Fruit fly (Drosophila melanogaster) whole organism, embryonic: Measurements from ENCODE around the gene woc.

ENCODE experiments used
- Antp ChIP-seq: fragments of 200-800 bp; sonication (Bioruptor generic); optimal IDR thresholded peaks from 3 replicates; lab custom pipeline; 2016; ENCODE audit warnings: missing biosample characterization, missing genetic modification characterization
- BEAF-32 ChIP-seq: fragments of 200-800 bp; sonication (Bioruptor generic); optimal IDR thresholded peaks from 3 replicates; lab custom pipeline; 2017; ENCODE audit warnings: missing biosample characterization, missing genetic modification characterization, mild to moderate bottlenecking, moderate library complexity, missing genetic modification reagents
- CG1024 ChIP-seq: fragments of 200-800 bp; sonication (Bioruptor generic); IDR thresholded peaks from 2 replicates; pipeline ENCODE4 v1.3.6; 2022; ENCODE audit warnings: missing biosample characterization, missing genetic modification characterization
- CG10366 ChIP-seq: fragments of 200-800 bp; sonication (Bioruptor generic); IDR thresholded peaks from 2 replicates; pipeline ENCODE4 v1.3.6; 2022; ENCODE audit warnings: missing biosample characterization, missing genetic modification characterization
- CG11456 ChIP-seq: fragments of 200-800 bp; sonication (Bioruptor generic); IDR thresholded peaks from 3 replicates; pipeline ENCODE4 v1.3.6; 2022; ENCODE audit warnings: missing biosample characterization, missing genetic modification characterization
- CG12219 ChIP-seq: fragments of 200-800 bp; sonication (Bioruptor generic); optimal IDR thresholded peaks from 3 replicates; lab custom pipeline; 2018; ENCODE audit warnings: missing biosample characterization, mild to moderate bottlenecking, missing genetic modification characterization
- CG12391 ChIP-seq: fragments of 200-800 bp; sonication (Bioruptor generic); optimal IDR thresholded peaks from 3 replicates; lab custom pipeline; 2018; ENCODE audit warnings: missing biosample characterization, mild to moderate bottlenecking, missing genetic modification characterization, moderate library complexity
- CG15011 ChIP-seq: fragments of 200-800 bp; sonication (Bioruptor generic); optimal IDR thresholded peaks from 3 replicates; lab custom pipeline; 2018; ENCODE audit warnings: missing biosample characterization, mild to moderate bottlenecking, missing genetic modification characterization
- CG16813 ChIP-seq: fragments of 200-800 bp; sonication (Bioruptor generic); IDR thresholded peaks from 3 replicates; pipeline ENCODE4 v1.3.6; 2022; ENCODE audit warnings: missing biosample characterization, missing genetic modification characterization; ENCODE audit not compliant: partially characterized antibody
- CG17385 ChIP-seq: fragments of 200-800 bp; sonication (Bioruptor generic); optimal IDR thresholded peaks from 3 replicates; lab custom pipeline; 2018; ENCODE audit warnings: missing biosample characterization, mild to moderate bottlenecking, missing genetic modification characterization
- CG18262 ChIP-seq: fragments of 200-800 bp; optimal IDR thresholded peaks from 3 replicates; lab custom pipeline; 2019; ENCODE audit warnings: missing biosample characterization, mild to moderate bottlenecking, missing genetic modification characterization, moderate library complexity
- CG30431 ChIP-seq: fragments of 200-800 bp; sonication (Bioruptor generic); optimal IDR thresholded peaks from 2 replicates; lab custom pipeline; 2017; ENCODE audit warnings: missing biosample characterization, missing genetic modification characterization
- CG33557 ChIP-seq: fragments of 200-800 bp; sonication (Bioruptor generic); optimal IDR thresholded peaks from 2 replicates; lab custom pipeline; 2019; ENCODE audit warnings: missing biosample characterization, mild to moderate bottlenecking, missing genetic modification characterization, moderate library complexity
- CG3995 ChIP-seq: fragments of 200-800 bp; sonication (Bioruptor generic); optimal IDR thresholded peaks from 3 replicates; lab custom pipeline; 2016; ENCODE audit warnings: missing biosample characterization, missing genetic modification characterization
- CG4424 ChIP-seq: fragments of 200-800 bp; sonication (Bioruptor generic); optimal IDR thresholded peaks from 3 replicates; lab custom pipeline; 2016; ENCODE audit warnings: missing biosample characterization, missing genetic modification characterization
- CG4820 ChIP-seq: fragments of 200-800 bp; sonication (Bioruptor generic); optimal IDR thresholded peaks from 3 replicates; lab custom pipeline; 2016; ENCODE audit warnings: missing biosample characterization, missing genetic modification characterization
- CG5180 ChIP-seq: fragments of 200-800 bp; sonication (Bioruptor generic); optimal IDR thresholded peaks from 3 replicates; lab custom pipeline; 2017; ENCODE audit warnings: missing biosample characterization, missing genetic modification characterization, mild to moderate bottlenecking, moderate library complexity, missing genetic modification reagents
- CG6175 ChIP-seq: fragments of 200-800 bp; sonication (Bioruptor generic); IDR thresholded peaks from 3 replicates; pipeline ENCODE4 v1.3.6; 2022; ENCODE audit warnings: missing biosample characterization, missing genetic modification characterization
- CG6689 ChIP-seq: fragments of 200-800 bp; sonication (Bioruptor generic); IDR thresholded peaks from 2 replicates; pipeline ENCODE4 v1.3.6; 2022; ENCODE audit warnings: missing biosample characterization, missing genetic modification characterization
- CG6791 ChIP-seq: fragments of 200-800 bp; sonication (Bioruptor generic); IDR thresholded peaks from 3 replicates; pipeline ENCODE4 v1.3.6; 2022; ENCODE audit warnings: missing biosample characterization, missing genetic modification characterization; ENCODE audit not compliant: partially characterized antibody
- CG7271 ChIP-seq: fragments of 200-800 bp; sonication (Bioruptor generic); optimal IDR thresholded peaks from 2 replicates; lab custom pipeline; 2018; ENCODE audit warnings: missing biosample characterization, mild to moderate bottlenecking, missing genetic modification characterization, moderate library complexity
- CG7357 ChIP-seq: fragments of 200-800 bp; sonication (Bioruptor generic); IDR thresholded peaks from 3 replicates; pipeline ENCODE4 v1.3.6; 2022; ENCODE audit warnings: missing biosample characterization, missing genetic modification characterization
- CG8388 ChIP-seq: fragments of 200-800 bp; sonication (Bioruptor generic); optimal IDR thresholded peaks from 2 replicates; lab custom pipeline; 2019; ENCODE audit warnings: missing biosample characterization, mild to moderate bottlenecking, missing genetic modification characterization, moderate library complexity
- CG9609 ChIP-seq: fragments of 200-800 bp; sonication (Bioruptor generic); optimal IDR thresholded peaks from 3 replicates; lab custom pipeline; 2016; ENCODE audit warnings: missing biosample characterization, missing genetic modification characterization
- Chrac-16 ChIP-seq: fragments of 200-800 bp; sonication (Bioruptor generic); optimal IDR thresholded peaks from 3 replicates; lab custom pipeline; 2016; ENCODE audit warnings: missing biosample characterization, missing genetic modification characterization
- Dek ChIP-seq: fragments of 200-800 bp; sonication (Bioruptor generic); optimal IDR thresholded peaks from 3 replicates; lab custom pipeline; 2019; ENCODE audit warnings: missing biosample characterization, mild to moderate bottlenecking, missing genetic modification characterization, moderate library complexity
- Dip2 ChIP-seq: fragments of 200-800 bp; sonication (Bioruptor generic); IDR thresholded peaks from 2 replicates; pipeline ENCODE4 v1.3.6; 2022; ENCODE audit warnings: missing biosample characterization, missing genetic modification characterization
- Eip74EF ChIP-seq, 2 experiments: fragments of 200-800 bp in 1 of 2; fragments of >200 bp in 1 of 2; sonication (Bioruptor generic) in 1 of 2; optimal IDR thresholded peaks; 2 replicates each; lab custom pipeline; 2017 to 2019; ENCODE audit warnings: missing biosample characterization in 2 of 2, missing genetic modification characterization in 2 of 2, mild to moderate bottlenecking in 1 of 2, moderate library complexity in 1 of 2
- HLH3B ChIP-seq: fragments of 200-800 bp; sonication (Bioruptor generic); IDR thresholded peaks from 2 replicates; pipeline ENCODE4 v1.3.6; 2022; ENCODE audit warnings: missing biosample characterization, missing genetic modification characterization
- Hand ChIP-seq: fragments of 200-800 bp; sonication (Bioruptor generic); optimal IDR thresholded peaks from 2 replicates; lab custom pipeline; 2017; ENCODE audit warnings: mild to moderate bottlenecking, missing biosample characterization, missing genetic modification reagents, missing genetic modification characterization
- Hr3 ChIP-seq: fragments of 200-800 bp; sonication (Bioruptor generic); optimal IDR thresholded peaks from 3 replicates; lab custom pipeline; 2016; ENCODE audit warnings: missing biosample characterization, missing genetic modification characterization
- Hsf ChIP-seq: fragments of 200-800 bp; sonication (Bioruptor generic); optimal IDR thresholded peaks from 3 replicates; lab custom pipeline; 2016; ENCODE audit warnings: missing biosample characterization, missing genetic modification characterization
- Myb ChIP-seq: fragments of 200-800 bp; sonication (Bioruptor generic); optimal IDR thresholded peaks from 2 replicates; lab custom pipeline; 2016; ENCODE audit warnings: missing biosample characterization, missing genetic modification characterization
- Nf-YA ChIP-seq: fragments of 200-800 bp; sonication (Bioruptor generic); IDR thresholded peaks from 2 replicates; pipeline ENCODE4 v1.3.6; 2022; ENCODE audit warnings: missing biosample characterization, missing genetic modification characterization
- Nf-YC ChIP-seq: fragments of 200-800 bp; optimal IDR thresholded peaks from 3 replicates; lab custom pipeline; 2019; ENCODE audit warnings: missing biosample characterization, mild to moderate bottlenecking, missing genetic modification characterization, moderate library complexity
- Side ChIP-seq: fragments of 200-800 bp; sonication (Bioruptor generic); optimal IDR thresholded peaks from 2 replicates; lab custom pipeline; 2016; ENCODE audit warnings: missing biosample characterization, missing genetic modification characterization
- Ssrp ChIP-seq: fragments of 200-800 bp; sonication (Bioruptor generic); optimal IDR thresholded peaks from 2 replicates; lab custom pipeline; 2018; ENCODE audit warnings: missing biosample characterization, mild to moderate bottlenecking, missing genetic modification characterization, moderate library complexity
- Vsx1 ChIP-seq: fragments of 200-800 bp; sonication (Bioruptor generic); optimal IDR thresholded peaks from 2 replicates; lab custom pipeline; 2017; ENCODE audit warnings: missing biosample characterization, mild to moderate bottlenecking, missing genetic modification characterization, missing genetic modification reagents
- da ChIP-seq: fragments of 200-800 bp; sonication (Bioruptor generic); optimal IDR thresholded peaks from 2 replicates; lab custom pipeline; 2016; ENCODE audit warnings: missing biosample characterization, missing genetic modification characterization
- dimm ChIP-seq: fragments of 200-800 bp; sonication (Bioruptor generic); IDR thresholded peaks from 2 replicates; pipeline ENCODE4 v1.3.6; 2022; ENCODE audit warnings: missing biosample characterization, missing genetic modification characterization
- gsb-n ChIP-seq: fragments of 200-800 bp; sonication (Bioruptor generic); optimal IDR thresholded peaks from 3 replicates; lab custom pipeline; 2018; ENCODE audit warnings: missing biosample characterization, mild to moderate bottlenecking, missing genetic modification characterization
- gt ChIP-seq: fragments of 200-800 bp; sonication (Bioruptor generic); IDR thresholded peaks from 2 replicates; pipeline ENCODE4 v1.3.6; 2022; ENCODE audit warnings: missing biosample characterization, missing genetic modification characterization
- hbn ChIP-seq: fragments of 200-800 bp; sonication (Bioruptor generic); IDR thresholded peaks from 2 replicates; pipeline ENCODE4 v1.3.6; 2022; ENCODE audit warnings: missing biosample characterization, missing genetic modification characterization; ENCODE audit not compliant: partially characterized antibody
- ind ChIP-seq: fragments of 200-800 bp; sonication (Bioruptor generic); optimal IDR thresholded peaks from 3 replicates; lab custom pipeline; 2016; ENCODE audit warnings: missing biosample characterization, missing genetic modification characterization
- jing ChIP-seq: fragments of 200-800 bp; sonication (Bioruptor generic); optimal IDR thresholded peaks from 2 replicates; lab custom pipeline; 2018; ENCODE audit warnings: missing biosample characterization, mild to moderate bottlenecking, missing genetic modification characterization
- lilli ChIP-seq: fragments of 200-800 bp; sonication (Bioruptor generic); optimal IDR thresholded peaks from 3 replicates; lab custom pipeline; 2016; ENCODE audit warnings: missing biosample characterization, missing genetic modification characterization
- pzg ChIP-seq: fragments of 200-800 bp; sonication (Bioruptor generic); optimal IDR thresholded peaks from 3 replicates; lab custom pipeline; 2018; ENCODE audit warnings: missing biosample characterization, mild to moderate bottlenecking, missing genetic modification characterization, moderate library complexity
- ro ChIP-seq: fragments of 200-800 bp; sonication (Bioruptor generic); IDR thresholded peaks from 2 replicates; pipeline ENCODE4 v1.3.6; 2022; ENCODE audit warnings: missing biosample characterization, missing genetic modification characterization
- row ChIP-seq: fragments of 200-800 bp; sonication (Bioruptor generic); IDR thresholded peaks from 3 replicates; pipeline ENCODE4 v1.3.6; 2022; ENCODE audit warnings: missing biosample characterization, missing genetic modification characterization
- stc ChIP-seq: fragments of 200-800 bp; sonication (Bioruptor generic); IDR thresholded peaks from 2 replicates; pipeline ENCODE4 v1.3.6; 2022; ENCODE audit warnings: missing biosample characterization, missing genetic modification characterization
- tll ChIP-seq, 2 experiments: fragments of 200-800 bp in 1 of 2; fragments of >200 bp in 1 of 2; sonication (Bioruptor generic) in 1 of 2; optimal IDR thresholded peaks; 2 replicates each; lab custom pipeline; 2017 to 2019; ENCODE audit warnings: missing biosample characterization in 2 of 2, missing genetic modification characterization in 2 of 2, mild to moderate bottlenecking in 1 of 2, moderate library complexity in 1 of 2
- unc-4 ChIP-seq: fragments of 200-800 bp; sonication (Bioruptor generic); IDR thresholded peaks from 2 replicates; pipeline ENCODE4 v1.3.6; 2022; ENCODE audit warnings: missing biosample characterization, missing genetic modification characterization; ENCODE audit not compliant: partially characterized antibody

The woc gene

dm6 chr3R:27245401-27245757, 18.5 kb downstream of the woc start:
- TF ChIP-seq CG4424 (no peak), Side (GFP tag; lab: Kevin White, UChicago) (no peak), unc-4 (no peak), Nf-YC (tag; lab: Kevin White, UChicago) (peak; percentile 50), CG9609 (GFP tag; lab: Kevin White, UChicago) (no peak), CG5180 (GFP tag; lab: Kevin White, UChicago) (no peak), CG6791 (GFP tag; lab: Robert Waterston, UW) (no peak), Hand (no peak), Chrac-16 (GFP tag; lab: Kevin White, UChicago) (no peak), BEAF-32 (GFP tag; lab: Kevin White, UChicago) (peak; percentile 15), dimm (GFP tag; lab: Robert Waterston, UW) (no peak), gt (GFP tag; lab: Robert Waterston, UW) (no peak), HLH3B (GFP tag; lab: Robert Waterston, UW) (no peak), CG7357 (GFP tag; lab: Robert Waterston, UW) (no peak), Ssrp (tag; lab: Kevin White, UChicago) (no peak), CG8388 (GFP tag; lab: Kevin White, UChicago) (no peak), ro (GFP tag; lab: Robert Waterston, UW) (no peak), pzg (peak; percentile 10), Hsf (GFP tag; lab: Kevin White, UChicago) (no peak), hbn (GFP tag; lab: Robert Waterston, UW) (no peak), CG12219 (no peak), Myb (GFP tag; lab: Kevin White, UChicago) (peak; percentile 47), row (GFP tag; lab: Robert Waterston, UW) (no peak), Nf-YA (no peak), stc (GFP tag; lab: Robert Waterston, UW) (no peak), CG3995 (GFP tag; lab: Kevin White, UChicago) (no peak), tll (GFP tag; optimal IDR thresholded peaks at IDR 0.05; lab: Kevin White, UChicago) (no peak), CG16813 (GFP tag; lab: Robert Waterston, UW) (no peak), CG6689 (no peak), CG17385 (GFP tag; lab: Kevin White, UChicago) (no peak), CG1024 (GFP tag; lab: Robert Waterston, UW) (no peak), Antp (GFP tag; lab: Kevin White, UChicago) (no peak), CG18262 (tag; lab: Kevin White, UChicago) (no peak), CG10366 (GFP tag; lab: Robert Waterston, UW) (no peak), CG15011 (GFP tag; lab: Kevin White, UChicago) (no peak), jing (no peak), Eip74EF (GFP tag; optimal IDR thresholded peaks at IDR 0.05; lab: Kevin White, UChicago) (no peak), gsb-n (no peak), CG30431 (no peak), Dip2 (no peak), ind (GFP tag; lab: Kevin White, UChicago) (no peak), CG4820 (no peak), CG7271 (tag; lab: Kevin White, UChicago) (no peak), CG12391 (tag; lab: Kevin White, UChicago) (no peak), Vsx1 (GFP tag; lab: Kevin White, UChicago) (no peak), Hr3 (GFP tag; lab: Kevin White, UChicago) (no peak), CG33557 (GFP tag; lab: Kevin White, UChicago) (no peak), lilli (GFP tag; lab: Kevin White, UChicago) (no peak), CG6175 (no peak; the same call in 2 of the 3 replicates), CG11456 (GFP tag; lab: Robert Waterston, UW) (no peak), Dek (tag; lab: Kevin White, UChicago) (no peak), da (no peak)
